Worm (Caenorhabditis elegans): Measurements from ENCODE around the gene F40A3.4.

The F40A3.4 gene

ce11 chrV:7848251-7848650, 27.3 kb upstream of the F40A3.4 start (continued):
- TF ChIP-seq egrh-3 (GFP tag; IDR thresholded peaks at IDR 0.05) (peak; percentile 57; the same call in 1 of the 2 replicates), bed-1 (GFP tag; IDR thresholded peaks at IDR 0.05) (no peak), B0019.2 (GFP tag; conservative IDR thresholded peaks at IDR 0.05) (no peak), ccch-3 (GFP tag; optimal IDR thresholded peaks at IDR 0.05) (no peak), rec-8 (tag; optimal IDR thresholded peaks at IDR 0.05) (no peak), C17E4.6 (GFP tag; IDR thresholded peaks at IDR 0.05) (no peak), ceh-40 (GFP tag; IDR thresholded peaks at IDR 0.05) (no peak), lin-40 (tag; optimal IDR thresholded peaks at IDR 0.05) (peak; percentile 10), F33H1.4 (GFP tag; IDR thresholded peaks at IDR 0.05) (no peak), Y56A3A.18 (GFP tag; IDR thresholded peaks at IDR 0.05) (no peak), hmg-1.2 (GFP tag; IDR thresholded peaks at IDR 0.05) (peak; percentile 30; the same call in 1 of the 2 replicates), let-607 (tag; optimal IDR thresholded peaks at IDR 0.05) (no peak)

- TF ChIP-seq tbx-9 (tag; optimal IDR thresholded peaks at IDR 0.05; ENCODE audit: borderline replicate concordance) (no peak), F49E8.2 (tag; optimal IDR thresholded peaks at IDR 0.05; ENCODE audit: insufficient read depth) (peak; percentile 73), T26A5.8 (tag; optimal IDR thresholded peaks at IDR 0.05) (no peak), sptf-2 (GFP tag; optimal IDR thresholded peaks at IDR 0.05) (no peak), B0261.1 (tag; optimal IDR thresholded peaks at IDR 0.05) (no peak), ceh-58 (GFP tag; IDR thresholded peaks at IDR 0.05) (no peak), chd-7 (tag; optimal IDR thresholded peaks at IDR 0.05) (no peak), efl-1 (GFP tag; optimal IDR thresholded peaks at IDR 0.05) (no peak), egl-18 (GFP tag; IDR thresholded peaks at IDR 0.05) (no peak), hsf-1 (GFP tag; IDR thresholded peaks at IDR 0.05) (peak; percentile 84), ekl-4 (GFP tag; IDR thresholded peaks at IDR 0.05) (0 out of 2 replicates have a peak, but pooled peaks have one; percentile 56), dpl-1 (GFP tag; optimal IDR thresholded peaks at IDR 0.05) (no peak), aptf-3 (GFP tag; IDR thresholded peaks at IDR 0.05) (no peak), ceh-100 (GFP tag; IDR thresholded peaks at IDR 0.05) (no peak), Y79H2A.3 (GFP tag; conservative IDR thresholded peaks at IDR 0.05) (no peak), madf-6 (GFP tag; IDR thresholded peaks at IDR 0.05) (peak; percentile 29; the same call in 1 of the 2 replicates), ztf-28 (GFP tag; IDR thresholded peaks at IDR 0.05) (no peak), attf-6 (GFP tag; IDR thresholded peaks at IDR 0.05) (peak; percentile 38; the same call in 1 of the 2 replicates), lag-1 (GFP tag; IDR thresholded peaks at IDR 0.05) (no peak), ZK185.1 (tag; optimal IDR thresholded peaks at IDR 0.05; ENCODE audit: poor library complexity, severe bottlenecking) (no peak), ztf-6 (GFP tag; IDR thresholded peaks at IDR 0.05) (no peak), T07F8.4 (tag; optimal IDR thresholded peaks at IDR 0.05) (no peak), F39B2.1 (GFP tag; IDR thresholded peaks at IDR 0.05) (no peak)
These were observed 23.5 kb upstream of the F40A3.4 start for ce11 chrV:7852078-7852477.

- no peak for TF ChIP-seq pbrm-1 (GFP tag; IDR thresholded peaks at IDR 0.05)
- peak; percentile 85 for TF ChIP-seq efl-1 (GFP tag; optimal IDR thresholded peaks at IDR 0.05)
- TF ChIP-seq hmg-1.2 (GFP tag; IDR thresholded peaks at IDR 0.05) = peak; percentile 43; the same call in 1 of the 2 replicates
- no peak for TF ChIP-seq ceh-40 (GFP tag; IDR thresholded peaks at IDR 0.05)
- no peak for TF ChIP-seq let-607 (tag; optimal IDR thresholded peaks at IDR 0.05)
- no peak for TF ChIP-seq snpc-3.4 (tag; optimal IDR thresholded peaks at IDR 0.05)
- TF ChIP-seq aptf-2 (GFP tag; conservative IDR thresholded peaks at IDR 0.05) = no peak
- no peak for TF ChIP-seq akir-1 (GFP tag; optimal IDR thresholded peaks at IDR 0.05)
- TF ChIP-seq madf-6 (GFP tag; IDR thresholded peaks at IDR 0.05) = peak; percentile 76
- no peak for TF ChIP-seq dpff-1 (tag; optimal IDR thresholded peaks at IDR 0.05)
- no peak for TF ChIP-seq madf-3 (GFP tag; IDR thresholded peaks at IDR 0.05)
- no peak for TF ChIP-seq lir-1 (GFP tag; conservative IDR thresholded peaks at IDR 0.05)
- TF ChIP-seq K11D2.4 (GFP tag; IDR thresholded peaks at IDR 0.05) = no peak
- peak; percentile 64 for TF ChIP-seq hsf-1 (GFP tag; IDR thresholded peaks at IDR 0.05)
- TF ChIP-seq T26A5.8 (tag; optimal IDR thresholded peaks at IDR 0.05) = no peak
- peak; percentile 47 for TF ChIP-seq dox-1 (GFP tag; IDR thresholded peaks at IDR 0.05)
- peak; percentile 47 for TF ChIP-seq dpl-1 (GFP tag; optimal IDR thresholded peaks at IDR 0.05)
- TF ChIP-seq cebp-1 (GFP tag; IDR thresholded peaks at IDR 0.05) = no peak
- TF ChIP-seq cebp-1 (tag; optimal IDR thresholded peaks at IDR 0.05) = no peak
- TF ChIP-seq ceh-100 (GFP tag; IDR thresholded peaks at IDR 0.05) = no peak
These were observed 21.7 kb upstream of the F40A3.4 start for ce11 chrV:7853900-7854299.
